Worm (Caenorhabditis elegans) whole organism, young adult: ENCODE results near the gene swt-5.

Source experiments
- F10E7.11 ChIP-seq: sonication (generic microtip); optimal IDR thresholded peaks from 2 replicates; lab custom pipeline; 2017; ENCODE audit warnings: mild to moderate bottlenecking, missing genetic modification characterization, moderate library complexity, missing compliant biosample characterization
- athp-1 ChIP-seq: sonication (generic microtip); optimal IDR thresholded peaks from 2 replicates; lab custom pipeline; 2017; ENCODE audit warnings: mild to moderate bottlenecking, missing genetic modification characterization, missing compliant biosample characterization
- rec-8 ChIP-seq, 2 experiments: sonication (generic microtip); optimal IDR thresholded peaks; 2 replicates each; lab custom pipeline; 2016; ENCODE audit warnings: mild to moderate bottlenecking in 2 of 2, missing genetic modification characterization in 2 of 2, missing genetic modification reagents in 2 of 2, missing genotype in 2 of 2, missing biosample characterization in 1 of 2, missing compliant biosample characterization in 1 of 2, moderate library complexity in 1 of 2

ce11 chrV:9550313-9550712 lies 49.1 kb downstream of the swt-5 start, which contains the start of gene ehbp-1:
- no peak for TF ChIP-seq rec-8 (tag; optimal IDR thresholded peaks at IDR 0.05; lab: Kevin White, UChicago)
- no peak for TF ChIP-seq athp-1 (tag; lab: Kevin White, UChicago)
- no peak for TF ChIP-seq F10E7.11 (tag; lab: Kevin White, UChicago)
